Worm (Caenorhabditis elegans) whole organism, mixed stage, embryonic: ENCODE data around the gene T19C3.5.
A peak's percentile ranks its signal among the peaks of the same experiment; 100 is the strongest.

ENCODE experiments used
- M03D4.4 ChIP-seq: sonication (generic microtip); optimal IDR thresholded peaks from 2 replicates; lab custom pipeline; 2017; ENCODE audit warnings: mild to moderate bottlenecking, missing genetic modification characterization, missing compliant biosample characterization
- bed-3 ChIP-seq: fragments of 200-800 bp; sonication (Bioruptor generic); optimal IDR thresholded peaks from 3 replicates; lab custom pipeline; 2018; ENCODE audit warnings: mild to moderate bottlenecking, missing genetic modification characterization, moderate library complexity, missing compliant biosample characterization
- blmp-1 ChIP-seq: fragments of 150-350 bp; optimal IDR thresholded peaks from 2 replicates; lab custom pipeline; 2014; ENCODE audit warnings: missing biosample characterization, missing genetic modification characterization
- ceh-39 ChIP-seq: fragments of 150-350 bp; optimal IDR thresholded peaks from 2 replicates; lab custom pipeline; 2014; ENCODE audit warnings: missing biosample characterization, missing genetic modification characterization
- ceh-43 ChIP-seq: fragments of 200-800 bp; sonication (Bioruptor generic); optimal IDR thresholded peaks from 2 replicates; lab custom pipeline; 2018; ENCODE audit warnings: mild to moderate bottlenecking, missing genetic modification characterization, moderate library complexity, missing compliant biosample characterization
- ces-1 ChIP-seq: fragments of 150-350 bp; optimal IDR thresholded peaks from 2 replicates; lab custom pipeline; 2014; ENCODE audit warnings: missing biosample characterization, missing genetic modification reagents, missing genetic modification characterization
- cnd-1 ChIP-seq: fragments of 200-800 bp; sonication (Bioruptor generic); optimal IDR thresholded peaks from 2 replicates; lab custom pipeline; 2018; ENCODE audit warnings: mild to moderate bottlenecking, missing genetic modification characterization, missing compliant biosample characterization
- elt-1 ChIP-seq: sonication (generic microtip); optimal IDR thresholded peaks from 2 replicates; lab custom pipeline; 2017; ENCODE audit warnings: missing genetic modification characterization, mild to moderate bottlenecking, missing compliant biosample characterization, antibody characterized with exemption, moderate library complexity, borderline replicate concordance; ENCODE audit not compliant: insufficient read depth
- elt-3 ChIP-seq: fragments of 150-350 bp; optimal IDR thresholded peaks from 2 replicates; lab custom pipeline; 2014; ENCODE audit warnings: missing biosample characterization, missing genetic modification characterization
- ham-2 ChIP-seq: fragments of 200-800 bp; sonication (Bioruptor generic); optimal IDR thresholded peaks from 2 replicates; lab custom pipeline; 2018; ENCODE audit warnings: mild to moderate bottlenecking, missing genetic modification characterization, missing compliant biosample characterization
- hlh-1 ChIP-seq: fragments of 150-350 bp; optimal IDR thresholded peaks from 2 replicates; lab custom pipeline; 2014; ENCODE audit warnings: missing biosample characterization, missing genetic modification reagents, missing genetic modification characterization
- lin-13 ChIP-seq: fragments of 150-350 bp; optimal IDR thresholded peaks from 2 replicates; lab custom pipeline; 2014; ENCODE audit warnings: missing biosample characterization, missing genetic modification characterization
- lin-32 ChIP-seq: fragments of 200-800 bp; sonication (Bioruptor generic); optimal IDR thresholded peaks from 2 replicates; lab custom pipeline; 2018; ENCODE audit warnings: mild to moderate bottlenecking, missing genetic modification characterization, missing compliant biosample characterization
- mep-1 ChIP-seq: fragments of 150-350 bp; optimal IDR thresholded peaks from 2 replicates; lab custom pipeline; 2017; ENCODE audit warnings: missing biosample characterization, missing genetic modification reagents, missing genetic modification characterization, inconsistent platforms
- mls-2 ChIP-seq: sonication (generic microtip); optimal IDR thresholded peaks from 2 replicates; lab custom pipeline; 2016; ENCODE audit warnings: mild to moderate bottlenecking, missing genetic modification characterization, moderate library complexity, missing compliant biosample characterization
- nhr-12 ChIP-seq: fragments of 150-350 bp; optimal IDR thresholded peaks from 2 replicates; lab custom pipeline; 2014; ENCODE audit warnings: missing biosample characterization, missing genetic modification characterization
- nhr-2 ChIP-seq: fragments of 150-350 bp; optimal IDR thresholded peaks from 2 replicates; lab custom pipeline; 2014; ENCODE audit warnings: missing biosample characterization, missing genetic modification characterization
- nhr-237 ChIP-seq: fragments of 150-350 bp; optimal IDR thresholded peaks from 2 replicates; lab custom pipeline; 2014; ENCODE audit warnings: missing biosample characterization, missing genetic modification characterization
- nhr-28 ChIP-seq: fragments of 150-350 bp; optimal IDR thresholded peaks from 2 replicates; lab custom pipeline; 2014; ENCODE audit warnings: missing biosample characterization, missing genetic modification characterization
- nhr-76 ChIP-seq: sonication (generic microtip); optimal IDR thresholded peaks from 2 replicates; lab custom pipeline; 2017; ENCODE audit warnings: missing biosample characterization, missing genetic modification characterization
- pha-4 ChIP-seq: fragments of 150-350 bp; optimal IDR thresholded peaks from 2 replicates; lab custom pipeline; 2018; ENCODE audit warnings: missing biosample characterization, missing genetic modification reagents, missing genetic modification characterization
- sem-2 ChIP-seq: fragments of 200-800 bp; sonication (Bioruptor generic); optimal IDR thresholded peaks from 2 replicates; lab custom pipeline; 2018; ENCODE audit warnings: mild to moderate bottlenecking, missing genetic modification characterization, missing compliant biosample characterization
- sptf-1 ChIP-seq: sonication (generic microtip); optimal IDR thresholded peaks from 2 replicates; lab custom pipeline; 2017; ENCODE audit warnings: mild to moderate bottlenecking, missing genetic modification characterization, moderate library complexity, missing compliant biosample characterization
- unc-120 ChIP-seq: sonication (generic microtip); optimal IDR thresholded peaks from 2 replicates; lab custom pipeline; 2017; ENCODE audit warnings: missing genetic modification characterization, missing compliant biosample characterization; ENCODE audit not compliant: poor library complexity, severe bottlenecking
- unc-62 ChIP-seq: fragments of 150-350 bp; optimal IDR thresholded peaks from 2 replicates; lab custom pipeline; 2014; ENCODE audit warnings: missing biosample characterization, missing genetic modification reagents, missing genetic modification characterization
- zip-8 ChIP-seq: fragments of 150-350 bp; optimal IDR thresholded peaks from 2 replicates; lab custom pipeline; 2014; ENCODE audit warnings: missing biosample characterization, missing genetic modification characterization
- ztf-11 ChIP-seq: fragments of 150-350 bp; optimal IDR thresholded peaks from 2 replicates; lab custom pipeline; 2014; ENCODE audit warnings: missing biosample characterization, missing genetic modification characterization

T19C3.5 gene

DNA sequence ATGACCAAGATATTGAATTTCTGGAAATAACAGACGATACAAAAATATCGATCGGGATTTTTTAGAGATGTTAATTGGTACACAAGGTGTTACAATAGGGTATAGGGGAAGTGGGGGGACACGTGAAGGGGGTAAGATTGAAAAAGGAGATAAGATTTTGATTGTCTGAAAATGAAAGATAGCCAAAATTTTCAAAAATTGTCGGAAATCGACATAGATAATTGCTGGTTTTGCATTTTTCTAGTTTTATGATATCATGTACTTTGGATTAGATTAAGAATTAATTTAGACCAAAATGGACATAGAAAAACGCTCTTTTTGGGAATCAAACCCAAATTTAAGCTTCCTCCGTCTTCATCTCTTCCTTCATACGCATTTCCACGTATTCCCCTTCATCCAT is at the start of gene T19C3.5:
TSS of gene T19C3.5 (minus strand) at position 101 of the 400 bp plus-strand sequence.
- TF ChIP-seq ces-1 (GFP tag; lab: Kevin White, UChicago) (no peak), unc-120 (tag; lab: Kevin White, UChicago) (no peak), ham-2 (GFP tag; lab: Kevin White, UChicago) (no peak), elt-3 (no peak), lin-32 (no peak), nhr-12 (no peak), nhr-2 (tag; lab: Kevin White, UChicago) (no peak)

DNA sequence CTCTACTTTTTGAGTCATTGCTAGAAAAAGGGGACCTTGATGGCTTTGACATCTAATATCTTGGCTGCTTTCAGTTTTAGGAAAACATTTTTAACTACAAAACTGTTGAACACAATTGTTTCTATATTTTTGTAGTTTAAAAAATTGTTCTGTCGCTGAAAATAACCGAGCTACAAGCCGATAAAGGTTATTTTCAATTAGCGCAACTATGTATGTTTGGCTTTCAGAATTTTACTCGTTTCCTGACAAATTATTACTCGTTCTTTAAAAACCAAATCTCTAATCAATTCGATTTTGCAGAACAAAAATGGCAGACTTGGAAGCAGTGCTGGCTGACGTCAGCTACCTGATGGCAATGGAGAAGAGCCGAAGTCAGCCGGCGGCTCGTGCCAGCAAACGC is 48.1 kb upstream of the T19C3.5 start, which contains the start of gene grk-2:
TSS of gene grk-2 (plus strand) at position 301 of the 400 bp plus-strand sequence.
- TF ChIP-seq pha-4 (tag; lab: Kevin White, UChicago) (no peak), hlh-1 (tag; lab: Kevin White, UChicago) (no peak), M03D4.4 (tag; lab: Kevin White, UChicago) (no peak), nhr-237 (tag; lab: Kevin White, UChicago) (no peak), ceh-39 (no peak), sptf-1 (tag; lab: Kevin White, UChicago) (no peak), unc-120 (tag; lab: Kevin White, UChicago) (no peak)

DNA sequence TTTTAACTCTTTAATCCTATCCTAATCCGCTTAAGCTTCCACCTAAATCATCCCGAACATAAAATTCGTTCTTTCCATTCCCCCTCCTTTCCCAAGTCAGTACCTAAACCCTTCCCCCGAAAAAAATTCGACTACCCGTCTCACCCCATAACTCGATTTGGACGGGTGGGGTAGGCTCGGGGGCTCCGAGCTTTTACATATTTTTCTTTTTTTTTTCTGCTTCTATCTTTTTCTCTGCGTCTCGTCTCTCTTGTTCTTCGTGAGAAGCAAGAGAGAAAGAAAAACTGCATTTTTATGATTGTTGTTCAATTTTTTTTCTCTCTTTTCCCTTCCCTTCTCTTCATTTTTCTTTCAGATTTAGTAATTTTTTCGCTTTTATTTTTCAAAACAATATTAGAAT is 47.7 kb upstream of the T19C3.5 start:
- TF ChIP-seq ces-1 (GFP tag; lab: Kevin White, UChicago) (peak; percentile 96), sem-2 (GFP tag; lab: Kevin White, UChicago) (no peak), unc-62 (GFP tag; lab: Kevin White, UChicago) (no peak)

DNA sequence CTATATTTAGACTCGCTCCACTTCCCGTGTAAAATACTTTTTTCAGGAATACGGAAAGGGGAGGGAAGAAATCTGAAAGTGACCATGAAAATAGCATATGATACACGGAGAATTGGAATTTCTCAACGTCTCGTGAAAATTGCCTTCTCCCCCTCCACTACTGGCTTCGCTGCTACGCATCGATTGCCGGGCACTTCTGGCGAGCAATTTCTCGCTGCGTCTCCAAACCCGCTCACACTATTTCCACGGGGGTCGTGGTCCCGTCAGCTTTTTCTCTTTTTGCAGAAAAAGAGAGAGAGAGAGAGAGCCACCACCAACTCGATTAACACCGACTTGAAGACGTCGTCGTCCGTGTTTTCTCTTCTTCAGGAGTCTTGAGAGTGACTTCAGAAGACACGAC is 43.3 kb upstream of the T19C3.5 start:
- TF ChIP-seq sptf-1 (tag; lab: Kevin White, UChicago) (no peak), ham-2 (GFP tag; lab: Kevin White, UChicago) (no peak), unc-62 (GFP tag; lab: Kevin White, UChicago) (no peak), mep-1 (peak; percentile 41), ces-1 (GFP tag; lab: Kevin White, UChicago) (peak; percentile 97), unc-120 (tag; lab: Kevin White, UChicago) (peak; percentile 35), lin-13 (tag; lab: Kevin White, UChicago) (no peak), ceh-39 (no peak), nhr-12 (no peak)

DNA sequence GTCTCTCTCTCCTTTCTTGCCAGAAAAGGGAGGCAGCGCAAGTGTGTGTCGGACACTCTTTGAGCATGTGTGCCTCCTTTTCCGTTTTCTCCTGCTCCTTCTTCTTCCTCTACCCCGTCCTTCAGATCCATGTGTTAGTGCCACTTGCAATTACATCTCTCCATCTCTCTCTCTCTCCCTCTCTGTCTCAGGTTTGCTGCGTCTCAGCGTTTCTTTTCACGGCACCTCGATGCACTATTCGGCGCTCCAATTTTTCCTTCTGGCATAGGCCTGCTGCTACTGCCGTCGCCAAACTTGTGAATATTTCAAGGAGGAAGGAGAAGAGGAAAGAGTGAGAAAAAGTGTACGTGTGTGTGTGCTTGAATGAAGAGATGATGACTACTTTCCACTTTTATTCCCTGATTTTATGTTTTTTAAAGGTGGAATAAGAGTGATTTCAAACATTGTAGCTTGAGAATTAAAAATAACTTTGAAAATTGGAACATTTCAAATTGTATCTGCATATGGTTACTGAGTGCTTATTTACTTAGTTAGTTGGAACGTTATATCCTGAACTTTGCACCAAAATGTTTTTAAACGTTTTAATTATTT is 40.7 kb upstream of the T19C3.5 start, which contains the start of gene W02B3.3:
TSS of gene W02B3.3 (minus strand) at position 131 of the 591 bp plus-strand sequence.
- TF ChIP-seq unc-120 (tag; lab: Kevin White, UChicago) = peak; percentile 37
- no peak for TF ChIP-seq ham-2 (GFP tag; lab: Kevin White, UChicago)
- no peak for TF ChIP-seq sptf-1 (tag; lab: Kevin White, UChicago)
- TF ChIP-seq ces-1 (GFP tag; lab: Kevin White, UChicago) = peak; percentile 93
- TF ChIP-seq nhr-76 = no peak

DNA sequence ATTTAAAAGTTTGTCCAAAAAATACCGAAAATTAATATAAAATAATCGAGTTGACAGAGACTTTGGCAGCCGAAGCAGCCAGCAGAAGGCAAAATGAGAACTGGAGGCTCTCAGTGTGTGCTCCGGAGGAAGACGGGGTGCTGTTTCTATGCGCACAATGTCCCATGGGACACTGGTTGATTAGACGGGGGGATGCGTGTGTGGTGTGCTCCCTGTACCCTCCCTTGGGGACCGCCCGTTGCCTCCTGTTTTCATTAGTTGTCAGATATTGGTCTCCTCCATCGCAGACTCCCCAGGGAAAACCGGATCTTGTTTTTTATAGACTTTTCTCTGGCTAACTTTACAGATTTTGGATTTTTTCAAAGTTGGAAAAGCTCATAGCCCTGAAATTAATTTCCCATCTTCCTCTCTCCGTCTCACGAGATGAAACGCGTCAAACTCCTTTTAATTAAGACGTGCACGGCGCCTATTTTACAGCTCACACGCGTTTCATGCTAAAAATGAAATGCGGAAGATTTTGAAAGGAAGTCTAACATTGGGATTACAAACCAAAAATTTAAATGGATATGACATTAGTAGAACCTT is 37.5 kb upstream of the T19C3.5 start, which contains the start of gene C09F5.3:
TSS of gene C09F5.3 (minus strand) at position 94 of the 585 bp plus-strand sequence.
- TF ChIP-seq ces-1 (GFP tag; lab: Kevin White, UChicago) (no peak), mls-2 (tag; lab: Kevin White, UChicago) (no peak), nhr-12 (no peak), ztf-11 (tag; lab: Kevin White, UChicago) (no peak), ceh-43 (no peak), nhr-28 (tag; lab: Kevin White, UChicago) (no peak), zip-8 (tag; lab: Kevin White, UChicago) (no peak), nhr-2 (tag; lab: Kevin White, UChicago) (no peak), sem-2 (GFP tag; lab: Kevin White, UChicago) (no peak), blmp-1 (tag; lab: Kevin White, UChicago) (no peak), lin-32 (no peak), bed-3 (no peak), ceh-39 (no peak)

DNA sequence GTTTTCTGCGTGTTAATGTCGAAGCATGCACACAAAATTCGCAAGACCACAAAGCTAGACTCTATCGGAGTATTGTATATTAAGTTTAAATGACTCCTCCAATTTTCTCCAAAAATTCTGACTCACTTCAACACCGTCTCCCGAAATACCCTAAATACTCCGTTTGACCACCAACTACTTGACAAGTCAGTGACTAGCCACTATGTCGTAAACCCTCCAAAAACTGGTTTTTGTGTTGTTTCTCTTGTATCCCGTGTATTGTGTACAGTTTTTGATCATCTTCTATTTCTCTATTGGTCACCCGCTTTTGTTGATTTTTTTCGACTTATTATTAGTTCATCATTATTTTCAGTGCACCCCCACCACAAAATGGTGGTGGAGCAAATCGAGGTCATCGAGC is 30.6 kb upstream of the T19C3.5 start, which contains the start of gene C09F5.1:
TSS of gene C09F5.1 (plus strand) at position 353 of the 400 bp plus-strand sequence.
- TF ChIP-seq ces-1 (GFP tag; lab: Kevin White, UChicago) (no peak), elt-3 (no peak), elt-1 (tag; lab: Kevin White, UChicago) (no peak), M03D4.4 (tag; lab: Kevin White, UChicago) (no peak), cnd-1 (tag; lab: Kevin White, UChicago) (no peak), hlh-1 (tag; lab: Kevin White, UChicago) (no peak), ztf-11 (tag; lab: Kevin White, UChicago) (no peak)
- TF ChIP-seq, all 35 proteins: peak for 0
